Worm (Caenorhabditis elegans) whole organism, L2 larva: ENCODE results near the gene F25B3.2.

Experiments used
- F13H6.1 ChIP-seq: sonication (generic microtip); optimal IDR thresholded peaks from 2 replicates; lab custom pipeline; 2016; ENCODE audit warnings: missing genetic modification characterization, missing compliant biosample characterization
- R02D3.7 ChIP-seq: fragments of 150-350 bp; optimal IDR thresholded peaks from 2 replicates; lab custom pipeline; 2014; ENCODE audit warnings: missing biosample characterization, missing genetic modification characterization
- Y55F3AM.14 ChIP-seq: fragments of 200-800 bp; sonication (Bioruptor generic); optimal IDR thresholded peaks from 2 replicates; lab custom pipeline; 2018; ENCODE audit warnings: mild to moderate bottlenecking, missing genetic modification characterization, missing compliant biosample characterization
- ZK546.5 ChIP-seq: sonication (generic microtip); optimal IDR thresholded peaks from 2 replicates; lab custom pipeline; 2017; ENCODE audit warnings: missing biosample characterization, missing genetic modification characterization
- aly-2 ChIP-seq: fragments of 150-350 bp; optimal IDR thresholded peaks from 2 replicates; lab custom pipeline; 2014; ENCODE audit warnings: missing biosample characterization, missing genetic modification characterization
- ama-1 ChIP-seq: fragments of 150-350 bp; optimal IDR thresholded peaks from 2 replicates; lab custom pipeline; 2018; ENCODE audit warnings: inconsistent platforms
- ceh-16 ChIP-seq: fragments of 150-350 bp; optimal IDR thresholded peaks from 2 replicates; lab custom pipeline; 2014; ENCODE audit warnings: missing biosample characterization, missing genetic modification characterization
- crh-2 ChIP-seq: sonication (generic microtip); optimal IDR thresholded peaks from 2 replicates; lab custom pipeline; 2017; ENCODE audit warnings: missing biosample characterization, missing genetic modification characterization
- dmd-4 ChIP-seq: sonication (generic microtip); optimal IDR thresholded peaks from 2 replicates; lab custom pipeline; 2017; ENCODE audit warnings: missing biosample characterization, missing genetic modification characterization
- egl-27 ChIP-seq: sonication (generic microtip); optimal IDR thresholded peaks from 3 replicates; lab custom pipeline; 2017; ENCODE audit warnings: missing biosample characterization, missing genetic modification reagents, missing genetic modification characterization
- elt-1 ChIP-seq: fragments of 150-350 bp; optimal IDR thresholded peaks from 2 replicates; lab custom pipeline; 2014; ENCODE audit warnings: missing biosample characterization, missing genetic modification characterization
- elt-3 ChIP-seq: sonication (generic microtip); optimal IDR thresholded peaks from 2 replicates; lab custom pipeline; 2017; ENCODE audit warnings: missing biosample characterization, missing genetic modification characterization
- gmeb-1 ChIP-seq: fragments of 150-350 bp; optimal IDR thresholded peaks from 2 replicates; lab custom pipeline; 2014; ENCODE audit warnings: missing biosample characterization, missing genetic modification characterization
- lin-13 ChIP-seq: fragments of 150-350 bp; optimal IDR thresholded peaks from 2 replicates; lab custom pipeline; 2014; ENCODE audit warnings: missing biosample characterization, missing genetic modification reagents, missing genetic modification characterization
- lsy-2 ChIP-seq, 2 experiments: fragments of 150-350 bp in 1 of 2; sonication (generic microtip) in 1 of 2; optimal IDR thresholded peaks; 2 replicates each; lab custom pipeline; 2014 to 2017; ENCODE audit warnings: missing biosample characterization in 2 of 2, missing genetic modification characterization in 2 of 2
- mab-5 ChIP-seq: fragments of 150-350 bp; optimal IDR thresholded peaks from 2 replicates; lab custom pipeline; 2014; ENCODE audit warnings: missing biosample characterization, missing genetic modification characterization
- mbf-1 ChIP-seq: sonication (generic microtip); optimal IDR thresholded peaks from 2 replicates; lab custom pipeline; 2017; ENCODE audit warnings: missing biosample characterization, missing genetic modification characterization
- mdl-1 ChIP-seq, 2 experiments: fragments of 150-350 bp in 1 of 2; sonication (generic microtip) in 1 of 2; optimal IDR thresholded peaks; 2 replicates each; lab custom pipeline; 2017; ENCODE audit warnings: missing biosample characterization in 2 of 2, missing genetic modification characterization in 2 of 2
- nhr-10 ChIP-seq: sonication (generic microtip); optimal IDR thresholded peaks from 2 replicates; lab custom pipeline; 2017; ENCODE audit warnings: missing biosample characterization, missing genetic modification characterization
- nhr-21 ChIP-seq: fragments of 150-350 bp; optimal IDR thresholded peaks from 2 replicates; lab custom pipeline; 2014; ENCODE audit warnings: missing biosample characterization, missing genetic modification characterization
- nhr-23 ChIP-seq: fragments of 150-350 bp; optimal IDR thresholded peaks from 2 replicates; lab custom pipeline; 2014; ENCODE audit warnings: missing biosample characterization, missing genetic modification reagents, missing genetic modification characterization
- nhr-237 ChIP-seq: fragments of 150-350 bp; optimal IDR thresholded peaks from 2 replicates; lab custom pipeline; 2014; ENCODE audit warnings: missing biosample characterization, missing genetic modification characterization
- nhr-25 ChIP-seq: fragments of 150-350 bp; sonication (generic microtip); optimal IDR thresholded peaks from 3 replicates; lab custom pipeline; 2014; ENCODE audit warnings: missing biosample characterization, missing genetic modification characterization
- nhr-77 ChIP-seq: fragments of 150-350 bp; optimal IDR thresholded peaks from 2 replicates; lab custom pipeline; 2014; ENCODE audit warnings: missing biosample characterization, missing genetic modification characterization
- peb-1 ChIP-seq: fragments of 150-350 bp; optimal IDR thresholded peaks from 2 replicates; lab custom pipeline; 2014; ENCODE audit warnings: missing biosample characterization, missing genetic modification characterization
- sem-4 ChIP-seq: fragments of 150-350 bp; optimal IDR thresholded peaks from 2 replicates; lab custom pipeline; 2014; ENCODE audit warnings: missing biosample characterization, missing genetic modification reagents, missing genetic modification characterization
- skn-1 ChIP-seq: sonication (generic microtip); optimal IDR thresholded peaks from 2 replicates; lab custom pipeline; 2017; ENCODE audit warnings: missing biosample characterization, missing genetic modification characterization
- sma-3 ChIP-seq: sonication (generic microtip); optimal IDR thresholded peaks from 2 replicates; lab custom pipeline; 2016; ENCODE audit warnings: missing genetic modification reagents, missing genetic modification characterization, missing compliant biosample characterization
- snpc-4 ChIP-seq: fragments of 150-350 bp; optimal IDR thresholded peaks from 2 replicates; lab custom pipeline; 2014; ENCODE audit warnings: missing biosample characterization, missing genetic modification characterization
- unc-39 ChIP-seq: fragments of 150-350 bp; optimal IDR thresholded peaks from 2 replicates; lab custom pipeline; 2014; ENCODE audit warnings: missing biosample characterization, missing genetic modification characterization
- unc-55 ChIP-seq: fragments of 150-350 bp; sonication (generic microtip); optimal IDR thresholded peaks from 3 replicates; lab custom pipeline; 2014; ENCODE audit warnings: missing biosample characterization, missing genetic modification reagents, missing genetic modification characterization
- ztf-4 ChIP-seq: fragments of 150-350 bp; optimal IDR thresholded peaks from 2 replicates; lab custom pipeline; 2014; ENCODE audit warnings: missing biosample characterization, missing genetic modification characterization

F25B3.2 gene

ce11 chrV:9628603-9629002 is 51.5 kb downstream of the F25B3.2 start:
- TF ChIP-seq R02D3.7 (tag; lab: Kevin White, UChicago) = no peak
- no peak for TF ChIP-seq gmeb-1 (tag; lab: Kevin White, UChicago)
- no peak for TF ChIP-seq nhr-21 (tag; lab: Kevin White, UChicago)
- no peak for TF ChIP-seq lin-13 (GFP tag; lab: Kevin White, UChicago)
- no peak for TF ChIP-seq ama-1 (lab: Kevin White, UChicago)
- no peak for TF ChIP-seq F13H6.1 (tag; lab: Kevin White, UChicago)
- TF ChIP-seq mbf-1 (tag; lab: Kevin White, UChicago) = no peak
- TF ChIP-seq ceh-16 (tag; lab: Kevin White, UChicago) = no peak
- no peak for TF ChIP-seq mab-5 (tag; lab: Kevin White, UChicago)
- TF ChIP-seq lsy-2 (tag; optimal IDR thresholded peaks at IDR 0.05; lab: Kevin White, UChicago) = no peak
- no peak for TF ChIP-seq nhr-237 (tag; lab: Kevin White, UChicago)

ce11 chrV:9629114-9629513 is 52.0 kb downstream of the F25B3.2 start, which contains the start of gene idpc-3:
idpc-3 (minus strand) TSS chrV:9629214.
- TF ChIP-seq ZK546.5 (tag; lab: Kevin White, UChicago) (no peak), mbf-1 (tag; lab: Kevin White, UChicago) (no peak), skn-1 (tag; lab: Kevin White, UChicago) (no peak), mab-5 (tag; lab: Kevin White, UChicago) (no peak), mdl-1 (tag; optimal IDR thresholded peaks at IDR 0.05; lab: Kevin White, UChicago) (no peak), unc-39 (no peak), nhr-23 (tag; lab: Kevin White, UChicago) (no peak), sma-3 (GFP tag; lab: Kevin White, UChicago) (no peak), nhr-25 (no peak), ztf-4 (tag; lab: Kevin White, UChicago) (no peak), elt-1 (tag; lab: Kevin White, UChicago) (no peak)

- TF ChIP-seq R02D3.7 (tag; lab: Kevin White, UChicago) (no peak), aly-2 (tag; lab: Kevin White, UChicago) (no peak), ZK546.5 (tag; lab: Kevin White, UChicago) (no peak), egl-27 (tag; lab: Kevin White, UChicago) (no peak), nhr-25 (no peak), ztf-4 (tag; lab: Kevin White, UChicago) (no peak), elt-1 (tag; lab: Kevin White, UChicago) (no peak), sem-4 (no peak), elt-3 (no peak), dmd-4 (no peak), peb-1 (tag; lab: Kevin White, UChicago) (no peak), nhr-77 (no peak), unc-55 (GFP tag; lab: Kevin White, UChicago) (no peak), crh-2 (tag; lab: Kevin White, UChicago) (no peak), ama-1 (lab: Kevin White, UChicago) (no peak), nhr-23 (tag; lab: Kevin White, UChicago) (no peak), Y55F3AM.14 (no peak), nhr-10 (no peak), snpc-4 (tag; lab: Kevin White, UChicago) (no peak)
These were observed 52.6 kb downstream of the F25B3.2 start, which contains the start of gene col-146 for ce11 chrV:9629643-9630042. col-146 (plus strand) TSS chrV:9629943.
